Worm (Caenorhabditis elegans) whole organism, L2 larva: Measurements from ENCODE around the gene tab-1.

Experiments
- R02D3.7 ChIP-seq: fragments of 150-350 bp; optimal IDR thresholded peaks from 2 replicates; lab custom pipeline; 2014; ENCODE audit warnings: missing biosample characterization, missing genetic modification characterization
- alr-1 ChIP-seq: fragments of 150-350 bp; optimal IDR thresholded peaks from 2 replicates; lab custom pipeline; 2014; ENCODE audit warnings: missing biosample characterization, missing genetic modification characterization
- aly-2 ChIP-seq: fragments of 150-350 bp; optimal IDR thresholded peaks from 2 replicates; lab custom pipeline; 2014; ENCODE audit warnings: missing biosample characterization, missing genetic modification characterization
- egl-27 ChIP-seq: sonication (generic microtip); optimal IDR thresholded peaks from 3 replicates; lab custom pipeline; 2017; ENCODE audit warnings: missing biosample characterization, missing genetic modification reagents, missing genetic modification characterization
- ztf-4 ChIP-seq: fragments of 150-350 bp; optimal IDR thresholded peaks from 2 replicates; lab custom pipeline; 2014; ENCODE audit warnings: missing biosample characterization, missing genetic modification characterization

DNA sequence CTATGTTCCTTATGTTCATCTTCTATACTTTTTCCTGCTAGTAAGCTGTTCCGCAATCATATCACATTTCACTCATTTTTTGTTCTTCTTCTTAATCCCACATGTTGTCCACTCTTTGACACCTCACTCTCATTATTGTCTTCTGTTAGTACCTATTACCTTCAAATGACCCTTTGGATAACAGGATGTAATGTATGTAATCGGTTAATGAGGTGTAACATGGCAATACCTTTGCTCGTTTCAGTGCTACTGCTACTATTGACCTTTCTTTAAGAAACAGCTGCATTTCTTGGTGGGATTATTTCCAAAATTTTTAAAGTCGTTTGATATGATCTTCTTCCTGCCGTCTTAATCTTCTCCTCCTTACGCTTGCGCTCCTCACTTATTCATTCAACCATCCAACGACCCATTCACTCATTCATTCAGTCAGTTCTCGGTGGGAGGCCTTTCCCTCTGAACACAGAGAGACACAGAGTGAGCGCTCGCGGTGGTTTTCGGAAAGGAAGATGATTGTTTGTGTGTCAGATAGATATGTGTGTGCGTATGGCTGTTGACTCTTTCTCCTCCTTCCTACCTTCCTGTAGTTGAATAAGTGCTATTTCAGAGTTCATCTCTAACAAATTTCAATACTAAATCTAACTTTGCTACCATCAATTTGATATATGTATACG, 28.5 kb downstream of the tab-1 start:
- no peak for TF ChIP-seq egl-27 (tag; lab: Kevin White, UChicago)
- no peak for TF ChIP-seq ztf-4 (tag; lab: Kevin White, UChicago)
- TF ChIP-seq R02D3.7 (tag; lab: Kevin White, UChicago) = no peak
- no peak for TF ChIP-seq alr-1 (tag; lab: Kevin White, UChicago)
- TF ChIP-seq aly-2 (tag; lab: Kevin White, UChicago) = no peak
